Worm (Caenorhabditis elegans) whole organism, late embryonic: Measurements from ENCODE around the gene F09A5.3.

ENCODE experiments used
- K02D7.2 ChIP-seq: sonication (generic microtip); optimal IDR thresholded peaks from 2 replicates; lab custom pipeline; 2017; ENCODE audit warnings: mild to moderate bottlenecking, missing genetic modification characterization, missing compliant biosample characterization
- ama-1 ChIP-seq: fragments of 150-350 bp; optimal IDR thresholded peaks from 2 replicates; lab custom pipeline; 2014
- ceh-34 ChIP-seq: sonication (generic microtip); optimal IDR thresholded peaks from 2 replicates; lab custom pipeline; 2016; ENCODE audit warnings: mild to moderate bottlenecking, missing genetic modification characterization, missing compliant biosample characterization
- fkh-10 ChIP-seq: fragments of 150-350 bp; optimal IDR thresholded peaks from 2 replicates; lab custom pipeline; 2014; ENCODE audit warnings: missing biosample characterization, missing genetic modification reagents, missing genetic modification characterization
- nhr-11 ChIP-seq: fragments of 150-350 bp; optimal IDR thresholded peaks from 2 replicates; lab custom pipeline; 2014; ENCODE audit warnings: missing biosample characterization, missing genetic modification characterization
- pha-4 ChIP-seq: fragments of 150-350 bp; optimal IDR thresholded peaks from 2 replicates; lab custom pipeline; 2018; ENCODE audit warnings: missing biosample characterization, missing genetic modification reagents, missing genetic modification characterization
- pqm-1 ChIP-seq: sonication (generic microtip); optimal IDR thresholded peaks from 2 replicates; lab custom pipeline; 2016; ENCODE audit warnings: missing genetic modification characterization, missing compliant biosample characterization
- syd-9 ChIP-seq: sonication (generic microtip); optimal IDR thresholded peaks from 2 replicates; lab custom pipeline; 2016; ENCODE audit warnings: mild to moderate bottlenecking, missing genetic modification characterization, moderate library complexity, missing compliant biosample characterization
- tbx-2 ChIP-seq: sonication (generic microtip); optimal IDR thresholded peaks from 2 replicates; lab custom pipeline; 2016; ENCODE audit warnings: missing genetic modification characterization, missing compliant biosample characterization
- tbx-7 ChIP-seq: sonication (generic microtip); optimal IDR thresholded peaks from 2 replicates; lab custom pipeline; 2016; ENCODE audit warnings: missing genotype, missing genetic modification characterization, missing compliant biosample characterization
- ttx-3 ChIP-seq: sonication (generic microtip); optimal IDR thresholded peaks from 2 replicates; lab custom pipeline; 2016; ENCODE audit warnings: missing genetic modification reagents, missing genetic modification characterization, missing compliant biosample characterization
- unc-55 ChIP-seq: sonication (generic microtip); optimal IDR thresholded peaks from 2 replicates; lab custom pipeline; 2017; ENCODE audit warnings: missing biosample characterization, missing genetic modification reagents, missing genetic modification characterization

ce11 chrX:13155730-13156129 is 14.3 kb downstream of the F09A5.3 start:
- no peak for TF ChIP-seq tbx-7 (tag; lab: Kevin White, UChicago)
- TF ChIP-seq nhr-11 (tag; lab: Kevin White, UChicago): no peak
- TF ChIP-seq pha-4 (tag; lab: Kevin White, UChicago): no peak
- TF ChIP-seq pqm-1: no peak
- TF ChIP-seq unc-55: no peak
- no peak for TF ChIP-seq ceh-34
- TF ChIP-seq tbx-2: no peak
- TF ChIP-seq K02D7.2 (tag; lab: Kevin White, UChicago): no peak
- no peak for TF ChIP-seq ttx-3
- TF ChIP-seq syd-9 (tag; lab: Kevin White, UChicago): no peak
- no peak for TF ChIP-seq ama-1 (lab: Kevin White, UChicago)
- no peak for TF ChIP-seq fkh-10 (GFP tag; lab: Kevin White, UChicago)
